Fruit fly (Drosophila melanogaster) whole organism, embryonic: ENCODE results near the gene Nup153.

Experiments
- CG12071 ChIP-seq: fragments of 200-800 bp; sonication (Bioruptor generic); optimal IDR thresholded peaks from 3 replicates; lab custom pipeline; 2018; ENCODE audit warnings: missing biosample characterization, mild to moderate bottlenecking, missing genetic modification characterization
- CG13296 ChIP-seq: fragments of 200-800 bp; sonication (Bioruptor generic); optimal IDR thresholded peaks from 3 replicates; lab custom pipeline; 2018; ENCODE audit warnings: missing biosample characterization, mild to moderate bottlenecking, missing genetic modification characterization
- CG14710 ChIP-seq: fragments of 200-800 bp; sonication (Bioruptor generic); optimal IDR thresholded peaks from 3 replicates; lab custom pipeline; 2019; ENCODE audit warnings: missing biosample characterization, mild to moderate bottlenecking, missing genetic modification characterization, moderate library complexity
- CG15269 ChIP-seq: fragments of 200-800 bp; sonication (Bioruptor generic); optimal IDR thresholded peaks from 2 replicates; lab custom pipeline; 2018; ENCODE audit warnings: missing biosample characterization, mild to moderate bottlenecking, missing genetic modification characterization, moderate library complexity
- CG1529 ChIP-seq: fragments of 200-800 bp; sonication (Bioruptor generic); optimal IDR thresholded peaks from 3 replicates; lab custom pipeline; 2018; ENCODE audit warnings: missing biosample characterization, missing genetic modification characterization
- CG15514 ChIP-seq: fragments of 200-800 bp; sonication (Bioruptor generic); optimal IDR thresholded peaks from 3 replicates; lab custom pipeline; 2017; ENCODE audit warnings: missing biosample characterization, missing genetic modification characterization, mild to moderate bottlenecking, moderate library complexity, missing genetic modification reagents
- CG1602 ChIP-seq: fragments of 200-800 bp; sonication (Bioruptor generic); optimal IDR thresholded peaks from 3 replicates; lab custom pipeline; 2016; ENCODE audit warnings: missing biosample characterization, missing genetic modification characterization
- CG17186 ChIP-seq: fragments of 200-800 bp; sonication (Bioruptor generic); optimal IDR thresholded peaks from 3 replicates; lab custom pipeline; 2017; ENCODE audit warnings: missing biosample characterization, missing genetic modification reagents, missing genetic modification characterization
- CG2202 ChIP-seq: fragments of 200-800 bp; sonication (Bioruptor generic); optimal IDR thresholded peaks from 2 replicates; lab custom pipeline; 2018; ENCODE audit warnings: missing biosample characterization, mild to moderate bottlenecking, missing genetic modification characterization
- CG2678 ChIP-seq: fragments of 200-800 bp; sonication (Bioruptor generic); optimal IDR thresholded peaks from 3 replicates; lab custom pipeline; 2019; ENCODE audit warnings: missing biosample characterization, mild to moderate bottlenecking, missing genetic modification characterization, moderate library complexity
- CG32772 ChIP-seq: fragments of 200-800 bp; sonication (Bioruptor generic); IDR thresholded peaks from 2 replicates; pipeline ENCODE4 v1.3.6; 2022; ENCODE audit warnings: missing biosample characterization, missing genetic modification characterization
- CG4707 ChIP-seq: fragments of 200-800 bp; sonication (Bioruptor generic); optimal IDR thresholded peaks from 2 replicates; lab custom pipeline; 2018; ENCODE audit warnings: missing biosample characterization, mild to moderate bottlenecking, missing genetic modification characterization, moderate library complexity
- CG6175 ChIP-seq: fragments of 200-800 bp; sonication (Bioruptor generic); IDR thresholded peaks from 3 replicates; pipeline ENCODE4 v1.3.6; 2022; ENCODE audit warnings: missing biosample characterization, missing genetic modification characterization
- CG6765 ChIP-seq: fragments of 200-800 bp; sonication (Bioruptor generic); optimal IDR thresholded peaks from 3 replicates; lab custom pipeline; 2017; ENCODE audit warnings: missing biosample characterization, mild to moderate bottlenecking, missing genetic modification characterization
- CG6854 ChIP-seq: fragments of 200-800 bp; sonication (Bioruptor generic); optimal IDR thresholded peaks from 3 replicates; lab custom pipeline; 2017; ENCODE audit warnings: missing biosample characterization, mild to moderate bottlenecking, missing genetic modification characterization
- CG7786 ChIP-seq: fragments of 200-800 bp; sonication (Bioruptor generic); optimal IDR thresholded peaks from 2 replicates; lab custom pipeline; 2016; ENCODE audit warnings: missing biosample characterization, missing genetic modification characterization
- CG9932 ChIP-seq: fragments of 200-800 bp; sonication (Bioruptor generic); IDR thresholded peaks from 2 replicates; pipeline ENCODE4 v1.3.6; 2022; ENCODE audit warnings: missing biosample characterization, missing genetic modification characterization
- CrebB ChIP-seq: fragments of 200-800 bp; sonication (Bioruptor generic); optimal IDR thresholded peaks from 3 replicates; lab custom pipeline; 2018; ENCODE audit warnings: missing biosample characterization, mild to moderate bottlenecking, missing genetic modification characterization
- Dad ChIP-seq: fragments of 200-800 bp; sonication (Bioruptor generic); optimal IDR thresholded peaks from 3 replicates; lab custom pipeline; 2016; ENCODE audit warnings: missing biosample characterization, missing genetic modification characterization
- Dek ChIP-seq: fragments of 200-800 bp; sonication (Bioruptor generic); optimal IDR thresholded peaks from 3 replicates; lab custom pipeline; 2019; ENCODE audit warnings: missing biosample characterization, mild to moderate bottlenecking, missing genetic modification characterization, moderate library complexity
- Dref ChIP-seq: fragments of 200-800 bp; sonication (Bioruptor generic); IDR thresholded peaks from 2 replicates; pipeline ENCODE4 v1.3.6; 2022; ENCODE audit warnings: missing biosample characterization, missing genetic modification characterization
- Drgx ChIP-seq: fragments of 200-800 bp; sonication (Bioruptor generic); IDR thresholded peaks from 2 replicates; pipeline ENCODE4 v1.3.6; 2022; ENCODE audit warnings: missing biosample characterization, missing genetic modification characterization
- ERR ChIP-seq: fragments of 200-800 bp; sonication (Bioruptor generic); optimal IDR thresholded peaks from 2 replicates; lab custom pipeline; 2016; ENCODE audit warnings: missing biosample characterization, missing genetic modification characterization
- Elba2 ChIP-seq: fragments of 200-800 bp; sonication (Bioruptor generic); optimal IDR thresholded peaks from 3 replicates; lab custom pipeline; 2016; ENCODE audit warnings: missing biosample characterization, missing genetic modification characterization
- Fer1 ChIP-seq: fragments of 200-800 bp; sonication (Bioruptor generic); optimal IDR thresholded peaks from 2 replicates; lab custom pipeline; 2017; ENCODE audit warnings: missing biosample characterization, mild to moderate bottlenecking, missing genetic modification characterization
- Hr3 ChIP-seq: fragments of 200-800 bp; sonication (Bioruptor generic); optimal IDR thresholded peaks from 3 replicates; lab custom pipeline; 2016; ENCODE audit warnings: missing biosample characterization, missing genetic modification characterization
- Oli ChIP-seq: fragments of 200-800 bp; sonication (Bioruptor generic); optimal IDR thresholded peaks from 2 replicates; lab custom pipeline; 2018; ENCODE audit warnings: missing biosample characterization, mild to moderate bottlenecking, missing genetic modification characterization, moderate library complexity
- PHDP ChIP-seq: fragments of 200-800 bp; sonication (Bioruptor generic); optimal IDR thresholded peaks from 3 replicates; lab custom pipeline; 2018; ENCODE audit warnings: missing biosample characterization, mild to moderate bottlenecking, missing genetic modification characterization, moderate library complexity
- abd-A ChIP-seq: fragments of 200-800 bp; sonication (Bioruptor generic); optimal IDR thresholded peaks from 3 replicates; lab custom pipeline; 2019; ENCODE audit warnings: missing biosample characterization, mild to moderate bottlenecking, missing genetic modification characterization, moderate library complexity
- chm ChIP-seq: fragments of 200-800 bp; sonication (Bioruptor generic); IDR thresholded peaks from 2 replicates; pipeline ENCODE4 v1.3.6; 2022; ENCODE audit warnings: missing biosample characterization, missing genetic modification characterization
- crol ChIP-seq: fragments of 200-800 bp; sonication (Bioruptor generic); IDR thresholded peaks from 2 replicates; pipeline ENCODE4 v1.3.6; 2022; ENCODE audit warnings: missing biosample characterization, missing genetic modification characterization
- dm ChIP-seq: fragments of 200-800 bp; sonication (Bioruptor generic); optimal IDR thresholded peaks from 3 replicates; lab custom pipeline; 2016; ENCODE audit warnings: missing biosample characterization, missing genetic modification characterization
- ewg ChIP-seq: fragments of 200-800 bp; sonication (Bioruptor generic); optimal IDR thresholded peaks from 3 replicates; lab custom pipeline; 2017; ENCODE audit warnings: mild to moderate bottlenecking, missing biosample characterization, missing genetic modification reagents, missing genetic modification characterization
- eyg ChIP-seq: fragments of 200-800 bp; sonication (Bioruptor generic); optimal IDR thresholded peaks from 3 replicates; lab custom pipeline; 2016; ENCODE audit warnings: missing biosample characterization, missing genetic modification characterization
- fd64A ChIP-seq: fragments of 200-800 bp; sonication (Bioruptor generic); optimal IDR thresholded peaks from 3 replicates; lab custom pipeline; 2018; ENCODE audit warnings: missing biosample characterization, mild to moderate bottlenecking, missing genetic modification characterization
- fru ChIP-seq: fragments of >200 bp; optimal IDR thresholded peaks from 2 replicates; lab custom pipeline; 2017
- gsb ChIP-seq: fragments of 200-800 bp; sonication (Bioruptor generic); IDR thresholded peaks from 2 replicates; pipeline ENCODE4 v1.3.6; 2022; ENCODE audit warnings: missing biosample characterization, missing genetic modification characterization
- her ChIP-seq: fragments of 200-800 bp; sonication (Bioruptor generic); optimal IDR thresholded peaks from 2 replicates; lab custom pipeline; 2016; ENCODE audit warnings: missing biosample characterization, missing genetic modification characterization
- lab ChIP-seq: fragments of 200-800 bp; sonication (Bioruptor generic); optimal IDR thresholded peaks from 3 replicates; lab custom pipeline; 2017; ENCODE audit warnings: missing biosample characterization, missing genetic modification characterization, mild to moderate bottlenecking, moderate library complexity, missing genetic modification reagents
- maf-S ChIP-seq: fragments of 200-800 bp; sonication (Bioruptor generic); optimal IDR thresholded peaks from 2 replicates; lab custom pipeline; 2016; ENCODE audit warnings: missing biosample characterization, missing genetic modification characterization
- nerfin-1 ChIP-seq: fragments of 200-800 bp; sonication (Bioruptor generic); optimal IDR thresholded peaks from 3 replicates; lab custom pipeline; 2019; ENCODE audit warnings: missing biosample characterization, mild to moderate bottlenecking, missing genetic modification characterization, moderate library complexity
- psq ChIP-seq: fragments of 200-800 bp; sonication (Bioruptor generic); optimal IDR thresholded peaks from 2 replicates; lab custom pipeline; 2017; ENCODE audit warnings: missing biosample characterization, missing genetic modification characterization
- pum ChIP-seq: fragments of 200-800 bp; sonication (Bioruptor generic); optimal IDR thresholded peaks from 2 replicates; lab custom pipeline; 2016; ENCODE audit warnings: missing biosample characterization, missing genetic modification characterization
- pzg ChIP-seq: fragments of 200-800 bp; sonication (Bioruptor generic); optimal IDR thresholded peaks from 3 replicates; lab custom pipeline; 2018; ENCODE audit warnings: missing biosample characterization, mild to moderate bottlenecking, missing genetic modification characterization, moderate library complexity
- scrt ChIP-seq: fragments of 200-800 bp; sonication (Bioruptor generic); optimal IDR thresholded peaks from 2 replicates; lab custom pipeline; 2018; ENCODE audit warnings: missing biosample characterization, mild to moderate bottlenecking, missing genetic modification characterization, moderate library complexity
- slou ChIP-seq: fragments of 200-800 bp; sonication (Bioruptor generic); optimal IDR thresholded peaks from 3 replicates; lab custom pipeline; 2016; ENCODE audit warnings: missing biosample characterization, missing genetic modification characterization
- tll ChIP-seq, 2 experiments: fragments of 200-800 bp in 1 of 2; fragments of >200 bp in 1 of 2; sonication (Bioruptor generic) in 1 of 2; optimal IDR thresholded peaks; 2 replicates each; lab custom pipeline; 2017 to 2019; ENCODE audit warnings: missing biosample characterization in 2 of 2, missing genetic modification characterization in 2 of 2, mild to moderate bottlenecking in 1 of 2, moderate library complexity in 1 of 2
- usp ChIP-seq: fragments of >200 bp; optimal IDR thresholded peaks from 2 replicates; lab custom pipeline; 2017; ENCODE audit warnings: missing biosample characterization, missing genetic modification characterization

Gene Nup153

dm6 chrX:16637594-16638485, 38.8 kb downstream of the Nup153 start, which contains the start of gene RpS19a (continued):
- TF ChIP-seq CG12071 (GFP tag; lab: Kevin White, UChicago): peak; percentile 92
- no peak for TF ChIP-seq maf-S (GFP tag; lab: Kevin White, UChicago)
- TF ChIP-seq Oli (tag; lab: Kevin White, UChicago): peak; percentile 62
- peak; percentile 87 for TF ChIP-seq fd64A (GFP tag; lab: Kevin White, UChicago)
- TF ChIP-seq Dek: peak; percentile 56
- TF ChIP-seq nerfin-1 (tag; lab: Kevin White, UChicago): peak; percentile 76
- TF ChIP-seq Elba2 (GFP tag; lab: Kevin White, UChicago): no peak
- peak; percentile 78 for TF ChIP-seq CG15514 (GFP tag; lab: Kevin White, UChicago)
- TF ChIP-seq tll (GFP tag; optimal IDR thresholded peaks at IDR 0.05; lab: Kevin White, UChicago): peak in 1 of 2 experiments; percentile 85
- peak; percentile 80 for TF ChIP-seq CG6854
- no peak for TF ChIP-seq CG1602 (GFP tag; lab: Kevin White, UChicago)
- peak; percentile 54; the same call in 1 of the 2 replicates for TF ChIP-seq CG9932 (GFP tag; lab: Robert Waterston, UW)
- peak; percentile 35 for TF ChIP-seq Dad (GFP tag; lab: Kevin White, UChicago)
- peak; percentile 94 for TF ChIP-seq lab (GFP tag; lab: Kevin White, UChicago)
- TF ChIP-seq CG6175: peak; percentile 73
- TF ChIP-seq CG32772 (GFP tag; lab: Robert Waterston, UW): peak; percentile 33; the same call in 1 of the 2 replicates
- TF ChIP-seq psq (GFP tag; lab: Kevin White, UChicago): no peak
- TF ChIP-seq dm (GFP tag; lab: Kevin White, UChicago): peak; percentile 85
- no peak for TF ChIP-seq pum
- TF ChIP-seq CG15269 (tag; lab: Kevin White, UChicago): peak; percentile 74
- TF ChIP-seq CG13296: peak; percentile 90
- no peak for TF ChIP-seq fru (lab: Kevin White, UChicago)
- no peak for TF ChIP-seq abd-A
- TF ChIP-seq Hr3 (GFP tag; lab: Kevin White, UChicago): no peak
- peak; percentile 89 for TF ChIP-seq Fer1 (GFP tag; lab: Kevin White, UChicago)
- TF ChIP-seq CG17186 (GFP tag; lab: Kevin White, UChicago): peak; percentile 72
- peak; percentile 87 for TF ChIP-seq CrebB (tag; lab: Kevin White, UChicago)
- TF ChIP-seq ewg: peak; percentile 54
- TF ChIP-seq CG14710: peak; percentile 86
- 0 out of 2 replicates have a peak, but pooled peaks have one; percentile 21 for TF ChIP-seq crol (GFP tag; lab: Robert Waterston, UW)
- peak; percentile 77 for TF ChIP-seq PHDP (tag; lab: Kevin White, UChicago)
- TF ChIP-seq ERR (GFP tag; lab: Kevin White, UChicago): no peak
- peak; percentile 13 for TF ChIP-seq her (GFP tag; lab: Kevin White, UChicago)
- no peak for TF ChIP-seq pzg (GFP tag; lab: Kevin White, UChicago)
- 0 out of 2 replicates have a peak, but pooled peaks have one; percentile 48 for TF ChIP-seq gsb (GFP tag; lab: Robert Waterston, UW)
- peak; percentile 37 for TF ChIP-seq CG7786 (GFP tag; lab: Kevin White, UChicago)
- peak; percentile 75 for TF ChIP-seq Dref (GFP tag; lab: Robert Waterston, UW)
- TF ChIP-seq Drgx (GFP tag; lab: Robert Waterston, UW): no peak; the same call in none of the 2 replicates
- TF ChIP-seq CG2678: peak; percentile 70
- no peak for TF ChIP-seq usp (GFP tag; lab: Kevin White, UChicago)
- peak; percentile 45 for TF ChIP-seq CG2202 (tag; lab: Kevin White, UChicago)
- peak; percentile 46 for TF ChIP-seq eyg (GFP tag; lab: Kevin White, UChicago)
- peak; percentile 88 for TF ChIP-seq CG4707 (GFP tag; lab: Kevin White, UChicago)
- peak; percentile 39 for TF ChIP-seq slou (GFP tag; lab: Kevin White, UChicago)
- peak; percentile 88 for TF ChIP-seq chm (GFP tag; lab: Robert Waterston, UW)
- peak; percentile 81 for TF ChIP-seq CG1529 (GFP tag; lab: Kevin White, UChicago)
- TF ChIP-seq scrt (GFP tag; lab: Kevin White, UChicago): peak; percentile 77
- peak; percentile 89 for TF ChIP-seq CG6765 (GFP tag; lab: Kevin White, UChicago)
